Worm (Caenorhabditis elegans) whole organism, mixed stage, embryonic: Measurements from ENCODE around the gene srw-62.

Source experiments
- blmp-1 ChIP-seq: fragments of 150-350 bp; optimal IDR thresholded peaks from 2 replicates; lab custom pipeline; 2014; ENCODE audit warnings: missing biosample characterization, missing genetic modification characterization
- ceh-83 ChIP-seq: fragments of 200-800 bp; sonication (Bioruptor generic); optimal IDR thresholded peaks from 2 replicates; lab custom pipeline; 2018; ENCODE audit warnings: mild to moderate bottlenecking, missing genetic modification characterization, missing compliant biosample characterization
- nhr-12 ChIP-seq: fragments of 150-350 bp; optimal IDR thresholded peaks from 2 replicates; lab custom pipeline; 2014; ENCODE audit warnings: missing biosample characterization, missing genetic modification characterization
- nhr-76 ChIP-seq: sonication (generic microtip); optimal IDR thresholded peaks from 2 replicates; lab custom pipeline; 2017; ENCODE audit warnings: missing biosample characterization, missing genetic modification characterization
- ztf-11 ChIP-seq: fragments of 150-350 bp; optimal IDR thresholded peaks from 2 replicates; lab custom pipeline; 2014; ENCODE audit warnings: missing biosample characterization, missing genetic modification characterization

ce11 chrII:7791408-7792050 is 33.7 kb upstream of the srw-62 start:
- TF ChIP-seq blmp-1 (tag; lab: Kevin White, UChicago) = no peak
- TF ChIP-seq ztf-11 (tag; lab: Kevin White, UChicago) = no peak
- no peak for TF ChIP-seq nhr-12
- TF ChIP-seq ceh-83 (GFP tag; lab: Kevin White, UChicago) = no peak
- TF ChIP-seq nhr-76 (tag; lab: Kevin White, UChicago) = no peak
